Fruit fly (Drosophila melanogaster): ENCODE measurements around the gene nej.

The nej gene

DNA sequence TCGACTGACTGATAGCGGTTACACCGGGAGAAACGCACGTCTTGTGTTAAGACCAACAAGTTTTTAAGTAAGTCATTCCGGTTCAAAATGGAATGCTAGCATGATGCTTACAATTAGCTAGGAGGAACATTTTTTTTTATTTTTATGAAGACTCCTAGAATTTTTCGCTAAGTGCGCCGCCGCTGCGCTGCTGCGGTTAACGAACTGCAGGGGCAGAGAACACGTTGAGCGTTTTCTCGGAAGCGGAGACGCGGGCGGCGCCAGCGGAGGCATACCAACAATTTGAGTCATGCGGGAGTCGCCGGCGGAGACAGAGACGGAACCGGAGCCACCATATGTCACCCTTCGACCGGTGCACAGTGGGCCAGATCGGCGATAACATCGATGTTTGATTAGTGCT is 40.8 kb downstream of the nej start (continued):
- TF ChIP-seq YL-1 (GFP tag; optimal IDR thresholded peaks at IDR 0.05) (peak; percentile 82), slbo (GFP tag; IDR thresholded peaks at IDR 0.05) (peak; percentile 97), CG31388 (GFP tag; optimal IDR thresholded peaks at IDR 0.05) (peak; percentile 93), Hand (GFP tag; optimal IDR thresholded peaks at IDR 0.05) (peak; percentile 90), otp (GFP tag; IDR thresholded peaks at IDR 0.05) (peak; percentile 98), Dip2 (GFP tag; IDR thresholded peaks at IDR 0.05) (0 out of 2 replicates have a peak, but pooled peaks have one; percentile 49), Gsc (GFP tag; IDR thresholded peaks at IDR 0.05) (peak; percentile 91), CG2678 (tag; optimal IDR thresholded peaks at IDR 0.05) (peak; percentile 97), CG10979 (tag; optimal IDR thresholded peaks at IDR 0.05) (peak; percentile 96), CG2875 (GFP tag; optimal IDR thresholded peaks at IDR 0.05) (peak; percentile 96), HmgD (GFP tag; optimal IDR thresholded peaks at IDR 0.05) (peak; percentile 91), CG7839 (tag; optimal IDR thresholded peaks at IDR 0.05) (peak; percentile 97), luna (GFP tag; optimal IDR thresholded peaks at IDR 0.05) (peak; percentile 90), CG8281 (tag; optimal IDR thresholded peaks at IDR 0.05) (peak; percentile 87), Ssrp (tag; optimal IDR thresholded peaks at IDR 0.05) (peak; percentile 94), zen (tag; optimal IDR thresholded peaks at IDR 0.05) (peak; percentile 90), lov (optimal IDR thresholded peaks at IDR 0.05) (no peak), lov (GFP tag; IDR thresholded peaks at IDR 0.05) (peak; percentile 97), CG9817 (tag; optimal IDR thresholded peaks at IDR 0.05) (peak; percentile 94), Neu2 (GFP tag; optimal IDR thresholded peaks at IDR 0.05; ENCODE audit: borderline replicate concordance) (peak; percentile 81), CG11504 (tag; optimal IDR thresholded peaks at IDR 0.05) (peak; percentile 97), zen2 (GFP tag; IDR thresholded peaks at IDR 0.05; ENCODE audit: partially characterized antibody) (no peak), her (GFP tag; optimal IDR thresholded peaks at IDR 0.05) (peak; percentile 95), cg (GFP tag; optimal IDR thresholded peaks at IDR 0.05) (no peak), CG14965 (GFP tag; optimal IDR thresholded peaks at IDR 0.05; ENCODE audit: borderline replicate concordance) (peak; percentile 86), HLH54F (GFP tag; optimal IDR thresholded peaks at IDR 0.05) (peak; percentile 95), dmrt99B (tag; optimal IDR thresholded peaks at IDR 0.05) (peak; percentile 97), CG13296 (GFP tag; optimal IDR thresholded peaks at IDR 0.05) (peak; percentile 96), CG9609 (GFP tag; optimal IDR thresholded peaks at IDR 0.05) (peak; percentile 97), CG11398 (GFP tag; optimal IDR thresholded peaks at IDR 0.05) (peak; percentile 95), CG30431 (GFP tag; optimal IDR thresholded peaks at IDR 0.05) (peak; percentile 94), HLHmδ (GFP tag; optimal IDR thresholded peaks at IDR 0.05) (no peak), pzg (GFP tag; optimal IDR thresholded peaks at IDR 0.05) (peak; percentile 17), ttk (GFP tag; IDR thresholded peaks at IDR 0.05) (peak; percentile 96), sob (GFP tag; IDR thresholded peaks at IDR 0.05) (peak; percentile 98), esg (GFP tag; conservative IDR thresholded peaks at IDR 0.05) (peak; percentile 97), BEAF-32 (GFP tag; optimal IDR thresholded peaks at IDR 0.05) (peak; percentile 11), ATbp (GFP tag; optimal IDR thresholded peaks at IDR 0.05) (peak; percentile 97), Antp (GFP tag; optimal IDR thresholded peaks at IDR 0.05) (peak; percentile 98), dati (GFP tag; IDR thresholded peaks at IDR 0.05) (peak; percentile 94), Side (GFP tag; optimal IDR thresholded peaks at IDR 0.05) (peak; percentile 97), NfI (GFP tag; optimal IDR thresholded peaks at IDR 0.05) (peak; percentile 98), tio (GFP tag; optimal IDR thresholded peaks at IDR 0.05) (peak; percentile 95), CG10431 (GFP tag; optimal IDR thresholded peaks at IDR 0.05) (peak; percentile 90), Awh (GFP tag; IDR thresholded peaks at IDR 0.05) (peak; percentile 97), CG8944 (GFP tag; optimal IDR thresholded peaks at IDR 0.05) (peak; percentile 98), Nf-YB (GFP tag; optimal IDR thresholded peaks at IDR 0.05) (peak; percentile 79), ssp (GFP tag; IDR thresholded peaks at IDR 0.05) (peak; percentile 89), scrt (GFP tag; optimal IDR thresholded peaks at IDR 0.05) (peak; percentile 89), Kr (GFP tag; optimal IDR thresholded peaks at IDR 0.05) (peak; percentile 12)

Data from whole organism, embryonic.